Fruit fly (Drosophila melanogaster) whole organism, wandering third instar larva: ENCODE data around the gene Nct.

Experiments used
- CrebA ChIP-seq: fragments of 200-800 bp; sonication (Bioruptor generic); optimal IDR thresholded peaks from 2 replicates; lab custom pipeline; 2016; ENCODE audit warnings: missing biosample characterization, mild to moderate bottlenecking, missing genetic modification characterization, borderline replicate concordance
- Hnf4 ChIP-seq: fragments of 200-800 bp; sonication (Bioruptor generic); optimal IDR thresholded peaks from 2 replicates; lab custom pipeline; 2016; ENCODE audit warnings: missing biosample characterization, mild to moderate bottlenecking, missing genetic modification characterization
- Hr83 ChIP-seq: fragments of 200-300 bp; sonication (Bioruptor generic); optimal IDR thresholded peaks from 2 replicates; lab custom pipeline; 2016; ENCODE audit warnings: missing biosample characterization, mild to moderate bottlenecking, missing genetic modification characterization, moderate library complexity; ENCODE audit not compliant: poor library complexity, severe bottlenecking
- Mio ChIP-seq: sonication (Bioruptor generic); optimal IDR thresholded peaks from 2 replicates; lab custom pipeline; 2016; ENCODE audit warnings: missing biosample characterization, missing genetic modification characterization
- Vsx2 ChIP-seq: fragments of 200-300, 225-300 bp; sonication (Bioruptor generic); optimal IDR thresholded peaks from 2 replicates; lab custom pipeline; 2018; ENCODE audit warnings: missing biosample characterization, missing genetic modification characterization; ENCODE audit not compliant: partially characterized antibody
- dl ChIP-seq, 2 experiments: fragments of 175-275, 200-275 bp in 1 of 2; fragments of 200-275 bp in 1 of 2; sonication (Bioruptor generic); optimal IDR thresholded peaks; lab custom pipeline; 2018; ENCODE audit warnings: mild to moderate bottlenecking in 2 of 2, missing biosample characterization in 2 of 2, missing genetic modification characterization in 2 of 2, moderate library complexity in 2 of 2; ENCODE audit not compliant: partially characterized antibody in 2 of 2, insufficient read depth in 1 of 2
- fru ChIP-seq: fragments of 200-800 bp; sonication (Bioruptor generic); optimal IDR thresholded peaks from 3 replicates; lab custom pipeline; 2016; ENCODE audit warnings: missing biosample characterization, mild to moderate bottlenecking, missing genetic modification characterization
- h ChIP-seq: fragments of 200-800 bp; sonication (Bioruptor generic); optimal IDR thresholded peaks from 3 replicates; lab custom pipeline; 2016; ENCODE audit warnings: missing biosample characterization, mild to moderate bottlenecking, missing genetic modification characterization
- pan ChIP-seq: fragments of >200 bp; optimal IDR thresholded peaks from 2 replicates; lab custom pipeline; 2017
- rgr ChIP-seq: fragments of 200-800 bp; sonication (Bioruptor generic); optimal IDR thresholded peaks from 3 replicates; lab custom pipeline; 2016; ENCODE audit warnings: missing biosample characterization, mild to moderate bottlenecking, missing genetic modification characterization
- sage ChIP-seq: fragments of 200-800 bp; sonication (Bioruptor generic); optimal IDR thresholded peaks from 2 replicates; lab custom pipeline; 2016; ENCODE audit warnings: missing biosample characterization, mild to moderate bottlenecking, missing genetic modification characterization
- usp ChIP-seq: fragments of >200 bp; optimal IDR thresholded peaks from 2 replicates; lab custom pipeline; 2017; ENCODE audit warnings: missing biosample characterization, missing genetic modification characterization
- woc ChIP-seq: sonication (Bioruptor generic); optimal IDR thresholded peaks from 2 replicates; lab custom pipeline; 2016; ENCODE audit warnings: missing biosample characterization, mild to moderate bottlenecking, missing genetic modification characterization

DNA sequence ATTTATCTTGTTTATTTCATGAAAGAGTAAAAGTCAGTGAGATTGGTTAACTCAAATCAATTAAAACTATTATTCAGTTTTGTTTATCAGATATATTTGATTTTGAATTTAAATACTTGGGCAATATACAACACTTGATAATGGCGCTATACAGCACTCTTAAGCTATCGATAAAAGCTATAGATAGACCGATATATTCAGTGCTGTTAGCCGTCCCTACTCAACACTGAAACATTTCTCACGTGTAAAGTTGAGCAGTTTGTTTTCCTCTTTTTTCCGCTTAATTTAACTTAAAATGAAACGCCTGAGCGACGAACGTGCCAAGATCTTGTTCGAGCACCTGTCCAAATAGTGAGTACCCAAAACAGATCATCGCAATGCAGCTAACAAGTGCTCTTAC is 981 bp upstream of the Nct start, which contains the start of gene CG7006:
- TF ChIP-seq sage (no peak), usp (no peak), Hnf4 (GFP tag; lab: Kevin White, UChicago) (peak; percentile 97), CrebA (no peak), Vsx2 (GFP tag; lab: Kevin White, UChicago) (peak; percentile 21), h (GFP tag; lab: Kevin White, UChicago) (peak; percentile 85), pan (no peak), Hr83 (peak; percentile 98), fru (GFP tag; lab: Kevin White, UChicago) (no peak), woc (GFP tag; lab: Kevin White, UChicago) (no peak), Mio (peak; percentile 2), dl (GFP tag; optimal IDR thresholded peaks at IDR 0.05; lab: Kevin White, UChicago; ENCODE audit: insufficient read depth in 1 of 2, partially characterized antibody in 2 of 2) (no peak), rgr (GFP tag; lab: Kevin White, UChicago) (peak; percentile 89)
